Fruit fly (Drosophila melanogaster) whole organism, pupa: ENCODE data around the gene unc-13.

Experiments used
- CG10348 ChIP-seq: fragments of 200-800 bp; sonication (Bioruptor generic); IDR thresholded peaks from 2 replicates; pipeline ENCODE4 v1.3.6; 2022; ENCODE audit warnings: missing biosample characterization, missing genetic modification characterization
- CG12605 ChIP-seq: fragments of 200-800 bp; sonication (Bioruptor generic); IDR thresholded peaks from 2 replicates; pipeline ENCODE4 v1.3.6; 2022; ENCODE audit warnings: missing biosample characterization, missing genetic modification characterization
- CG13204 ChIP-seq: fragments of 200-800 bp; sonication (Bioruptor generic); optimal IDR thresholded peaks from 2 replicates; lab custom pipeline; 2018; ENCODE audit warnings: missing biosample characterization, mild to moderate bottlenecking, missing genetic modification characterization, moderate library complexity
- CG14655 ChIP-seq: fragments of 200-800 bp; sonication (Bioruptor generic); optimal IDR thresholded peaks from 3 replicates; lab custom pipeline; 2017; ENCODE audit warnings: mild to moderate bottlenecking, missing biosample characterization, missing genetic modification reagents, missing genetic modification characterization
- CG15710 ChIP-seq: fragments of 200-800 bp; sonication (Bioruptor generic); optimal IDR thresholded peaks from 2 replicates; lab custom pipeline; 2018; ENCODE audit warnings: missing biosample characterization, mild to moderate bottlenecking, missing genetic modification characterization, moderate library complexity
- CG17806 ChIP-seq: fragments of 200-800 bp; sonication (Bioruptor generic); optimal IDR thresholded peaks from 2 replicates; lab custom pipeline; 2018; ENCODE audit warnings: missing biosample characterization, mild to moderate bottlenecking, missing genetic modification characterization, moderate library complexity
- CG32121 ChIP-seq: fragments of 200-800 bp; sonication (Bioruptor generic); IDR thresholded peaks from 2 replicates; pipeline ENCODE4 v1.3.6; 2022; ENCODE audit warnings: missing biosample characterization, missing genetic modification characterization
- CG4496 ChIP-seq: fragments of 200-800 bp; sonication (Bioruptor generic); IDR thresholded peaks from 3 replicates; pipeline ENCODE4 v1.3.6; 2022; ENCODE audit warnings: missing biosample characterization, missing genetic modification characterization
- CG8159 ChIP-seq: fragments of 200-800 bp; sonication (Bioruptor generic); optimal IDR thresholded peaks from 3 replicates; lab custom pipeline; 2018; ENCODE audit warnings: missing biosample characterization, mild to moderate bottlenecking, missing genetic modification characterization, moderate library complexity
- CG8301 ChIP-seq: fragments of 200-800 bp; sonication (Bioruptor generic); optimal IDR thresholded peaks from 2 replicates; lab custom pipeline; 2018; ENCODE audit warnings: missing biosample characterization, mild to moderate bottlenecking, missing genetic modification characterization
- CG9948 ChIP-seq: fragments of 200-800 bp; sonication (Bioruptor generic); optimal IDR thresholded peaks from 2 replicates; lab custom pipeline; 2018; ENCODE audit warnings: missing biosample characterization, mild to moderate bottlenecking, missing genetic modification characterization, moderate library complexity
- D1 ChIP-seq: fragments of 200-800 bp; sonication (Bioruptor generic); optimal IDR thresholded peaks from 2 replicates; lab custom pipeline; 2018; ENCODE audit warnings: missing biosample characterization, mild to moderate bottlenecking, missing genetic modification characterization, moderate library complexity
- EcR ChIP-seq: fragments of 200-800 bp; sonication (Bioruptor generic); optimal IDR thresholded peaks from 3 replicates; lab custom pipeline; 2019; ENCODE audit warnings: missing biosample characterization, missing genetic modification characterization, mild to moderate bottlenecking, moderate library complexity, missing genetic modification reagents
- Ets98B ChIP-seq: fragments of 200-800 bp; sonication (Bioruptor generic); IDR thresholded peaks from 2 replicates; pipeline ENCODE4 v1.3.6; 2022; ENCODE audit warnings: missing biosample characterization, missing genetic modification characterization
- Pif1A ChIP-seq: fragments of 200-800 bp; sonication (Bioruptor generic); optimal IDR thresholded peaks from 3 replicates; lab custom pipeline; 2016; ENCODE audit warnings: missing biosample characterization, missing genetic modification characterization
- Pif1B ChIP-seq: fragments of 200-800 bp; sonication (Bioruptor generic); optimal IDR thresholded peaks from 3 replicates; lab custom pipeline; 2016; ENCODE audit warnings: missing biosample characterization, missing genetic modification characterization
- Snoo ChIP-seq: fragments of 200-800 bp; sonication (Bioruptor generic); optimal IDR thresholded peaks from 3 replicates; lab custom pipeline; 2017; ENCODE audit warnings: missing biosample characterization, mild to moderate bottlenecking, missing genetic modification characterization, inconsistent platforms
- fd96Ca ChIP-seq: fragments of 200-800 bp; sonication (Bioruptor generic); IDR thresholded peaks from 3 replicates; pipeline ENCODE4 v1.3.6; 2022; ENCODE audit warnings: missing biosample characterization, missing genetic modification characterization
- gl ChIP-seq: fragments of 200-800 bp; sonication (Bioruptor generic); optimal IDR thresholded peaks from 2 replicates; lab custom pipeline; 2018; ENCODE audit warnings: missing biosample characterization, mild to moderate bottlenecking, missing genetic modification characterization
- rn ChIP-seq: fragments of 200-800 bp; sonication (Bioruptor generic); IDR thresholded peaks from 2 replicates; pipeline ENCODE4 v1.3.6; 2022; ENCODE audit warnings: missing biosample characterization, missing genetic modification characterization

The unc-13 gene

DNA sequence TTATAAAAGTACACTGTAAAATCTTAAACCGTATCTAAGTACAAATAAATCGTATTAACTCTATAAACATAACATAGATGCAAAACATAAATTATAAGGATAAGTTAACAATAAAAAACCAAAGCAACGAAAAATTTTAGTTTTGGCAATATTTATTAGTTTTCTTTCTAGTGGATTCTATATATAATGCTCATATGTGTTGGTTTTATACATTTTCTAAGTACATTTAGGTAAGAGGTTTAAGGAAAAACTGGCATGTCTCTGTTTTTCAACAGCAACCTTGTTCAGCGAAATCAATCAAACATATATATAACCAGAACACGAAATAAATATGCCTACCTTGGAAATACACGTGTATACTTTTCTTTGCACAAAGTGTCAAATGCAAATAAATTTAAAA lies 37.2 kb upstream of the unc-13 start:
- TF ChIP-seq CG15710 (tag; lab: Kevin White, UChicago): no peak

DNA sequence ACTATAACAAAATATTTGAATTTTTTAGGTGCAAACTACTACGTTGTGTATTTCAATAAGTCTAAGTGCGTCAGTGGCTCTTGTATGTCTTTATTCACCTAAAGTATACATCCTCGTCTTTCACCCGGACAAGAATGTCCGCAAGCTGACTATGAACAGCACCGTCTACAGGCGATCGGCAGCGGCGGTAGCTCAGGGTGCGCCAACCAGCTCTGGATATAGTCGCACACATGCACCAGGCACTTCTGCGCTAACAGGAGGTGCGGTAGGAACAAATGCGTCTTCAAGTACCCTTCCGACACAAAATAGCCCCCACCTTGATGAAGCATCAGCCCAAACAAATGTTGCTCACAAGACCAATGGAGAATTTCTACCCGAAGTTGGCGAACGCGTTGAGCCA lies 34.1 kb upstream of the unc-13 start:
- TF ChIP-seq fd96Ca (GFP tag; lab: Robert Waterston, UW) (no peak), EcR (GFP tag; lab: Kevin White, UChicago) (no peak), rn (GFP tag; lab: Robert Waterston, UW) (no peak), CG4496 (no peak), CG12605 (GFP tag; lab: Robert Waterston, UW) (no peak), gl (tag; lab: Kevin White, UChicago) (no peak), CG14655 (GFP tag; lab: Kevin White, UChicago) (no peak), CG9948 (no peak), Snoo (tag; lab: Kevin White, UChicago) (no peak)

DNA sequence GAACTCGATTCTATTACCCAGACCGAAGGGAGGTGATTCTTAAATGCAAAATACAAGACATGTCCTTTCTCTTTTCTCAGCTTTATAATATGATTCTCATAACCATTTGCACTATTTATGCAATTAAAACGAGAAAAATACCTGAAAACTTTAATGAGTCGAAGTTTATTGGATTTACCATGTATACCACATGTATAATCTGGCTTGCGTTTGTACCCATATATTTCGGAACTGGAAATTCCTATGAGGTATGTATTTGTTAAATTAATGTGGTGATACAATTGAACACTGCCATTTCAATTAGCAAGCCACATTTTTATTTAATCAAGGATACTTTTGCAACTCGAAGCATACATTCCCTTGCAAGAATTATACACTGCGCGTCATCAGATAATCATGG lies 32.2 kb upstream of the unc-13 start:
- no peak for TF ChIP-seq CG15710 (tag; lab: Kevin White, UChicago)
- no peak for TF ChIP-seq CG12605 (GFP tag; lab: Robert Waterston, UW)
- TF ChIP-seq Pif1B (GFP tag; lab: Kevin White, UChicago): no peak
- TF ChIP-seq D1 (tag; lab: Kevin White, UChicago): no peak
- TF ChIP-seq gl (tag; lab: Kevin White, UChicago): no peak
- TF ChIP-seq Snoo (tag; lab: Kevin White, UChicago): no peak
- TF ChIP-seq CG9948: no peak
- no peak for TF ChIP-seq CG10348 (GFP tag; lab: Robert Waterston, UW)
- TF ChIP-seq CG4496: no peak
- TF ChIP-seq CG14655 (GFP tag; lab: Kevin White, UChicago): no peak
- TF ChIP-seq EcR (GFP tag; lab: Kevin White, UChicago): no peak
- TF ChIP-seq CG8301 (tag; lab: Kevin White, UChicago): no peak
- no peak for TF ChIP-seq Ets98B (GFP tag; lab: Robert Waterston, UW)
- TF ChIP-seq CG32121 (GFP tag; lab: Robert Waterston, UW): no peak
- no peak for TF ChIP-seq rn (GFP tag; lab: Robert Waterston, UW)
- no peak for TF ChIP-seq CG8159
- no peak for TF ChIP-seq CG13204 (GFP tag; lab: Kevin White, UChicago)
- TF ChIP-seq CG17806: no peak
- TF ChIP-seq fd96Ca (GFP tag; lab: Robert Waterston, UW): no peak
- no peak for TF ChIP-seq Pif1A

DNA sequence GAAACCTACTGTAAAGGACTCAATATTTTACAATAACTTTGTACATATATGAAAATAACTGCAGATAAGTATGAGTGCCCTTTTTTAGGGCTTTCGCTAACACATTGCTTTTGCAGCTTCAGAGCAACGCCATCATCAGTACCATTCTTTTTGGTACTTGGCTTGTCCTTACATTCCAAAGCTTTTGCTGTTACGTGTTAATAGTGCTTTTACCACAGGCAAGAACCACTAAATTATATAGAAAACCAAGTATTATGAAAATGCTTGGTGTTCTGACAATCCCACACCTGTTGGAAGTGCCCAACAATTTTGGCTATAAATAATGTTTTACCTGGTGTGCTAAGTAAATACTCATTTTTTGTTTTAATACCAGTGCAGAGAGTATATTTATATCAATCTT lies 25.0 kb upstream of the unc-13 start:
- TF ChIP-seq CG15710 (tag; lab: Kevin White, UChicago) (no peak), EcR (GFP tag; lab: Kevin White, UChicago) (no peak), Pif1B (GFP tag; lab: Kevin White, UChicago) (no peak), CG14655 (GFP tag; lab: Kevin White, UChicago) (no peak), CG4496 (no peak), CG17806 (no peak), CG8159 (no peak), CG13204 (GFP tag; lab: Kevin White, UChicago) (no peak), gl (tag; lab: Kevin White, UChicago) (no peak), CG12605 (GFP tag; lab: Robert Waterston, UW) (no peak), Snoo (tag; lab: Kevin White, UChicago) (no peak), D1 (tag; lab: Kevin White, UChicago) (no peak), rn (GFP tag; lab: Robert Waterston, UW) (no peak), CG32121 (GFP tag; lab: Robert Waterston, UW) (no peak), CG10348 (GFP tag; lab: Robert Waterston, UW) (no peak), Ets98B (GFP tag; lab: Robert Waterston, UW) (no peak), Pif1A (no peak), CG9948 (no peak)

DNA sequence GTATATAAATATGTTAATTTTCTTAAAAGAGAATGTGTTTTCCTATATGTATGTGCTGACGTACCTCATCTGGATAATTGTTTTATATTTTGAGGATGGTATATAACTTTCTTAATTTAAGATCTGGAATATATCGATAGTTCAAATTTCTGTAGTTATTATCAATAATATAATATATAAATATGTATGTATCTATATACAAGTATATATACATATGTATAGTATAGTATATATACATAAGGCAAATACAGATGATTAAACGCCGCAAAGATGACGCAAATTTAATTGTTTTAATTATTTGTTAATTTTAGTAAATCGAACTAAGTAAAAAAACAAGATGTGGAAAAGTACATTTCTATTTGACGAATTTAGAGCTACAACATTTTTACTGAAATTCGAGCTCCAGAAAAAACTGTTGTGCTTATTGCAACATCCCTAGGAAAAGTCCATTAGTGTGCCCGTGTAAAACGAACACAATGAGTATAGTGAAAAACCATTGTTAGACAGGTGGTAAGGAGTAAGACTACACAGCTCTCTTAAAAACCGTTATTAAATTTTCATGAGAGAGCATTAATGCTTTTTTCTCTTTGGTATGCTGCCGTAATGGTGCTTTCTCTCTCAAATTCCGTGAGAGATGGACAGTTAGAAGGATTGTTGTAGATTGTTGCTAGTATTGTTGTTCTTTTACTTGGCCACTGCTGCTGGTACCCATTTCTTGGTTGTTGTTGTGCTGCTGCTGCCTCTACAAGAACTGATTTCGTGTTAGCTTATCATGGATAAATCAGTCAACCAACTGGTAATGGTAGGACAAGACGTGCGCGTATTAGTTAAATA lies 24.1 kb upstream of the unc-13 start, which contains the start of gene mGluR:
Gene mGluR (plus strand): TSS at position 784 of the 834 bp plus-strand sequence.
- TF ChIP-seq CG12605 (GFP tag; lab: Robert Waterston, UW) (no peak), gl (tag; lab: Kevin White, UChicago) (no peak), CG32121 (GFP tag; lab: Robert Waterston, UW) (no peak), rn (GFP tag; lab: Robert Waterston, UW) (no peak)
- TF ChIP-seq, all 21 proteins: peak for 0

DNA sequence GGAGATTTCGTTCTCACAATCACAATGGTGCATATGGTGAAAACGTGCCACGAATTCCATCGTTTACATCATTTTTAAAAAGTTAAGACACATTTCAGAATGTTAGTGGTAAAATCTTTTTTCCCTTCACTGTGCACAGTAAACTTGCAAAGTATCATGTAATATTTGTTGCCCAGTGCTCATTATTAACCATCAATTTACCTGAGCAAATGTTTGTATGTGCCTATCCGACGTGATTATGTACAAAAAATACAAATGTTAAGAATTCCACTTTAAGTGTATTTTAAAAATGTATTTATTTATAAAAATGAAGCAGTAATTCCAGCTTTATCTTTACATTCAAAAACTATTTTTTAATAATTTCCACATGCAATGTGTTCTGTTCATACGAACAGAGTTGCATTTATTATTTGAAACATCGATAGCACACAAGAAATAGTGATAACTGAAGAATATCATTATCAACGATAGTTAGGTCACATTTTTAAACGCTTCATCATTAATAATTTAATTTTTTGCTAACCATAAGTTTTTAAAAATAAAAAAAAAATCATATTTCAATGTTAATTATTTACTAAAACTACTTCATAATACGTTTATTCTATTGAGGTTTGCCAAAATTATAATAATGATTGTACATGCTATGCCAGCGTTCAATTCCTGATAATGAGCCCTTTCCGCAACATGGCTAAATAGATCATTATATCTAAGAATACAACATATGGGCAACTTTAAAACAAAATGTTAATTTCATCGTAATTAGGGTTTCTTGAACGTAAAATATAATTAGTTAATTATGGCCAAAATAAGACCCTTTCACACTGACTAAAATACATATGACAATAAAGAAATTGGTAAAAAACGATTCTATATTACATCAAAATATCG lies 18.4 kb upstream of the unc-13 start, which contains the start of gene eIF4G1:
Gene eIF4G1 (minus strand): TSS at position 405 of the 888 bp plus-strand sequence.
- TF ChIP-seq Snoo (tag; lab: Kevin White, UChicago): no peak
- TF ChIP-seq D1 (tag; lab: Kevin White, UChicago): peak; percentile 7
